Worm (Caenorhabditis elegans) whole organism, L2 larva: ENCODE measurements around the gene F26D2.13.

Experiments used
- C34F6.9 ChIP-seq: fragments of 150-350 bp; optimal IDR thresholded peaks from 2 replicates; lab custom pipeline; 2014; ENCODE audit warnings: missing biosample characterization, missing genetic modification characterization
- F13H6.1 ChIP-seq: sonication (generic microtip); optimal IDR thresholded peaks from 2 replicates; lab custom pipeline; 2016; ENCODE audit warnings: missing genetic modification characterization, missing compliant biosample characterization
- R02D3.7 ChIP-seq: fragments of 150-350 bp; optimal IDR thresholded peaks from 2 replicates; lab custom pipeline; 2014; ENCODE audit warnings: missing biosample characterization, missing genetic modification characterization
- Y55F3AM.14 ChIP-seq: fragments of 200-800 bp; sonication (Bioruptor generic); optimal IDR thresholded peaks from 2 replicates; lab custom pipeline; 2018; ENCODE audit warnings: mild to moderate bottlenecking, missing genetic modification characterization, missing compliant biosample characterization
- ZK546.5 ChIP-seq: sonication (generic microtip); optimal IDR thresholded peaks from 2 replicates; lab custom pipeline; 2017; ENCODE audit warnings: missing biosample characterization, missing genetic modification characterization
- alr-1 ChIP-seq: fragments of 150-350 bp; optimal IDR thresholded peaks from 2 replicates; lab custom pipeline; 2014; ENCODE audit warnings: missing biosample characterization, missing genetic modification characterization
- aly-2 ChIP-seq: fragments of 150-350 bp; optimal IDR thresholded peaks from 2 replicates; lab custom pipeline; 2014; ENCODE audit warnings: missing biosample characterization, missing genetic modification characterization
- ama-1 ChIP-seq: fragments of 150-350 bp; optimal IDR thresholded peaks from 2 replicates; lab custom pipeline; 2018; ENCODE audit warnings: inconsistent platforms
- blmp-1 ChIP-seq: sonication (generic microtip); optimal IDR thresholded peaks from 2 replicates; lab custom pipeline; 2017; ENCODE audit warnings: missing genetic modification characterization, mild to moderate bottlenecking, missing compliant biosample characterization, antibody characterized with exemption, moderate library complexity; ENCODE audit not compliant: insufficient read depth
- ceh-82 ChIP-seq: fragments of 150-350 bp; optimal IDR thresholded peaks from 2 replicates; lab custom pipeline; 2014; ENCODE audit warnings: missing biosample characterization, missing genetic modification characterization
- dmd-4 ChIP-seq: sonication (generic microtip); optimal IDR thresholded peaks from 2 replicates; lab custom pipeline; 2017; ENCODE audit warnings: missing biosample characterization, missing genetic modification characterization
- egl-27 ChIP-seq: sonication (generic microtip); optimal IDR thresholded peaks from 3 replicates; lab custom pipeline; 2017; ENCODE audit warnings: missing biosample characterization, missing genetic modification reagents, missing genetic modification characterization
- elt-1 ChIP-seq: fragments of 150-350 bp; optimal IDR thresholded peaks from 2 replicates; lab custom pipeline; 2014; ENCODE audit warnings: missing biosample characterization, missing genetic modification characterization
- elt-3 ChIP-seq: sonication (generic microtip); optimal IDR thresholded peaks from 2 replicates; lab custom pipeline; 2017; ENCODE audit warnings: missing biosample characterization, missing genetic modification characterization
- fos-1 ChIP-seq: fragments of 150-350 bp; optimal IDR thresholded peaks from 2 replicates; lab custom pipeline; 2014; ENCODE audit warnings: missing biosample characterization, missing genetic modification characterization
- gmeb-1 ChIP-seq: fragments of 150-350 bp; optimal IDR thresholded peaks from 2 replicates; lab custom pipeline; 2014; ENCODE audit warnings: missing biosample characterization, missing genetic modification characterization
- lin-11 ChIP-seq: fragments of 150-350 bp; sonication (generic microtip); optimal IDR thresholded peaks from 2 replicates; lab custom pipeline; 2014; ENCODE audit warnings: missing biosample characterization, missing genetic modification characterization, inconsistent platforms, mixed read lengths
- lin-13 ChIP-seq: fragments of 150-350 bp; optimal IDR thresholded peaks from 2 replicates; lab custom pipeline; 2014; ENCODE audit warnings: missing biosample characterization, missing genetic modification reagents, missing genetic modification characterization
- lin-39 ChIP-seq: fragments of 150-350 bp; optimal IDR thresholded peaks from 2 replicates; lab custom pipeline; 2014; ENCODE audit warnings: missing biosample characterization, missing genetic modification reagents, missing genetic modification characterization
- mbf-1 ChIP-seq: sonication (generic microtip); optimal IDR thresholded peaks from 2 replicates; lab custom pipeline; 2017; ENCODE audit warnings: missing biosample characterization, missing genetic modification characterization
- mdl-1 ChIP-seq, 2 experiments: fragments of 150-350 bp in 1 of 2; sonication (generic microtip) in 1 of 2; optimal IDR thresholded peaks; 2 replicates each; lab custom pipeline; 2017; ENCODE audit warnings: missing biosample characterization in 2 of 2, missing genetic modification characterization in 2 of 2
- nhr-11 ChIP-seq: fragments of 150-350 bp; optimal IDR thresholded peaks from 2 replicates; lab custom pipeline; 2014; ENCODE audit warnings: missing biosample characterization, missing genetic modification characterization
- nhr-129 ChIP-seq: fragments of 150-350 bp; optimal IDR thresholded peaks from 2 replicates; lab custom pipeline; 2014; ENCODE audit warnings: missing biosample characterization, missing genetic modification characterization
- nhr-21 ChIP-seq: fragments of 150-350 bp; optimal IDR thresholded peaks from 2 replicates; lab custom pipeline; 2014; ENCODE audit warnings: missing biosample characterization, missing genetic modification characterization
- nhr-23 ChIP-seq: fragments of 150-350 bp; optimal IDR thresholded peaks from 2 replicates; lab custom pipeline; 2014; ENCODE audit warnings: missing biosample characterization, missing genetic modification reagents, missing genetic modification characterization
- nhr-25 ChIP-seq: fragments of 150-350 bp; sonication (generic microtip); optimal IDR thresholded peaks from 3 replicates; lab custom pipeline; 2014; ENCODE audit warnings: missing biosample characterization, missing genetic modification characterization
- nhr-77 ChIP-seq: fragments of 150-350 bp; optimal IDR thresholded peaks from 2 replicates; lab custom pipeline; 2014; ENCODE audit warnings: missing biosample characterization, missing genetic modification characterization
- skn-1 ChIP-seq: sonication (generic microtip); optimal IDR thresholded peaks from 2 replicates; lab custom pipeline; 2017; ENCODE audit warnings: missing biosample characterization, missing genetic modification characterization
- sma-3 ChIP-seq: sonication (generic microtip); optimal IDR thresholded peaks from 2 replicates; lab custom pipeline; 2016; ENCODE audit warnings: missing genetic modification reagents, missing genetic modification characterization, missing compliant biosample characterization
- sma-9 ChIP-seq, 2 experiments: fragments of 150-350 bp in 1 of 2; sonication (generic microtip) in 1 of 2; optimal IDR thresholded peaks; 2 replicates each; lab custom pipeline; 2014 to 2016; ENCODE audit warnings: missing genetic modification characterization in 2 of 2, mild to moderate bottlenecking in 1 of 2, missing biosample characterization in 1 of 2, missing compliant biosample characterization in 1 of 2, missing genetic modification reagents in 1 of 2, moderate library complexity in 1 of 2
- snpc-4 ChIP-seq: fragments of 150-350 bp; optimal IDR thresholded peaks from 2 replicates; lab custom pipeline; 2014; ENCODE audit warnings: missing biosample characterization, missing genetic modification characterization
- zag-1 ChIP-seq: fragments of 150-350 bp; optimal IDR thresholded peaks from 2 replicates; lab custom pipeline; 2014; ENCODE audit warnings: missing biosample characterization, missing genetic modification characterization
- ztf-1 ChIP-seq: fragments of 200-800 bp; sonication (Bioruptor generic); conservative IDR thresholded peaks from 2 replicates; pipeline ENCODE4 v1.3.6; 2022; ENCODE audit warnings: missing genetic modification characterization, missing compliant biosample characterization
- ztf-11 ChIP-seq: sonication (generic microtip); optimal IDR thresholded peaks from 2 replicates; lab custom pipeline; 2017; ENCODE audit warnings: missing biosample characterization, missing genetic modification characterization
- ztf-4 ChIP-seq: fragments of 150-350 bp; optimal IDR thresholded peaks from 2 replicates; lab custom pipeline; 2014; ENCODE audit warnings: missing biosample characterization, missing genetic modification characterization

F26D2.13 gene

DNA sequence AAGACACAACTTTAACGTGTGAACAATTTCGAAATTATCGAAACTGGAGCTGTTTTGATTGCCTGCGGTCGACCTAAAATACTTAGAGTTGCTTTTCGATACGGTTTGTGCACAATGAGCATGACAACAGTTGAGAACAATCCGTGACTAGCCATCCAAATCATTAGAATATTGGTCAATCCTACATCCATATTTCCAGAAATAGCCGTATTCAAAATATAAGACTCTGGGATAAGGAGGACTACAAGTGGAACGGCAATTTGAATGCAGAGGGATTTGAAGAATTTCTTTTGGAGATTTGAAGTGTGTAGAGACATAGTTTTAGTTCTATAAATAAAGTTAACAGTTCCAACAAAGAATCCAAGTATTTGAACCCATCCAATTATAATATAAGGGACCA is 24.0 kb upstream of the F26D2.13 start:
- TF ChIP-seq mdl-1 (tag; optimal IDR thresholded peaks at IDR 0.05; lab: Kevin White, UChicago) = no peak
- TF ChIP-seq nhr-25 (tag; lab: Kevin White, UChicago) = no peak
- no peak for TF ChIP-seq elt-1 (tag; lab: Kevin White, UChicago)
- TF ChIP-seq nhr-129 (tag; lab: Kevin White, UChicago) = no peak

DNA sequence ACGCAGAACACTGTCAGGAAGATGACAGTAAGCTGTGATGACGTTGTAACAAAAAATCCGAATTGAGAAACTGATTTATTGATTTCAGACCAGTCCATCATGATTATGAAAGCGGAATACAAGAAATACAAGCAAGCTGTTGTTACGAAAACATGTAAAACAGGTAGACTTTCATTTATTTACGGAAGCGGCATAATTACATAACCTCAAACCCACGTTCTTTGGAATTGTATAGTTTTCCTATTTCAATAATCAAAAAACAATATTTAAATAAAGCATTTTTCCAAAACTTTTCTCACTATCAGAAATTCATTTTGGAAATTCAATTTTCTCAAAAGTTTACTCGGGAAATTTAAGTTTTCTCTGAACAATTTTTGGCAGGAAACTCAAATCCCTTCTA is 23.3 kb upstream of the F26D2.13 start, which contains the start of gene str-15:
str-15 (minus strand) TSS at position 101 of the 400 bp plus-strand sequence.
- TF ChIP-seq ZK546.5 (tag; lab: Kevin White, UChicago) (no peak), alr-1 (tag; lab: Kevin White, UChicago) (no peak), nhr-21 (no peak), snpc-4 (tag; lab: Kevin White, UChicago) (no peak), elt-1 (tag; lab: Kevin White, UChicago) (no peak), nhr-25 (tag; lab: Kevin White, UChicago) (no peak), aly-2 (tag; lab: Kevin White, UChicago) (no peak), ztf-11 (no peak), lin-11 (tag; lab: Kevin White, UChicago) (no peak), gmeb-1 (tag; lab: Kevin White, UChicago) (no peak), F13H6.1 (tag; lab: Kevin White, UChicago) (no peak), ama-1 (lab: Kevin White, UChicago) (no peak), sma-9 (GFP tag; optimal IDR thresholded peaks at IDR 0.05; lab: Kevin White, UChicago) (no peak), sma-9 (tag; optimal IDR thresholded peaks at IDR 0.05; lab: Kevin White, UChicago) (no peak), Y55F3AM.14 (GFP tag; lab: Kevin White, UChicago) (no peak), C34F6.9 (tag; lab: Kevin White, UChicago) (no peak), skn-1 (tag; lab: Kevin White, UChicago) (no peak), mbf-1 (tag; lab: Kevin White, UChicago) (no peak), ceh-82 (tag; lab: Kevin White, UChicago) (no peak), egl-27 (tag; lab: Kevin White, UChicago) (no peak), elt-3 (no peak)

DNA sequence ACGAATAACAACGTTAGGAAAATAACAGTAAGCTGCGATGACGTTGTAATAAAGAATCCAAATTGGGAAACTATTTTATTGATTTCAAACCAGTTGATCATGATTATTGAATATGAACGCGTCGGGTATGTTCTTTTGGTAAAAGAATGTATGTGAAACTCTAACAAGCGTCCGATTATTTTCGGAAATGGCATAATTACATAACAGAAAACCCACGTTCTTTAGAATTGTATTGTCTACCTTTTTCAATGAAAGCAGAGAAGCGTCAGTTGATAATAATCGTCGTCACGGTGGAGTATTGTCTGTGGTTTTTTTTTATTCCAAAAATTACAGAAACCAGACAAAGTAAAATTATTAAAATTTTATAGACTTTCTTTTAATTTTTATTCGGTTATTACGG is 19.7 kb upstream of the F26D2.13 start, which contains the start of gene str-14:
str-14 (minus strand) TSS at position 101 of the 400 bp plus-strand sequence.
- TF ChIP-seq blmp-1 (tag; lab: Kevin White, UChicago) = no peak
- no peak for TF ChIP-seq ztf-4 (tag; lab: Kevin White, UChicago)
- TF ChIP-seq ama-1 (lab: Kevin White, UChicago) = no peak
- no peak for TF ChIP-seq egl-27 (tag; lab: Kevin White, UChicago)
- TF ChIP-seq elt-3 = no peak
- TF ChIP-seq lin-39 (tag; lab: Kevin White, UChicago) = no peak
- TF ChIP-seq lin-13 = no peak
- no peak for TF ChIP-seq alr-1 (tag; lab: Kevin White, UChicago)
- TF ChIP-seq ztf-1 (GFP tag; lab: Robert Waterston, UW) = no peak
- TF ChIP-seq dmd-4 (tag; lab: Kevin White, UChicago) = no peak
- no peak for TF ChIP-seq aly-2 (tag; lab: Kevin White, UChicago)
- TF ChIP-seq, all 48 proteins: peak for 0

DNA sequence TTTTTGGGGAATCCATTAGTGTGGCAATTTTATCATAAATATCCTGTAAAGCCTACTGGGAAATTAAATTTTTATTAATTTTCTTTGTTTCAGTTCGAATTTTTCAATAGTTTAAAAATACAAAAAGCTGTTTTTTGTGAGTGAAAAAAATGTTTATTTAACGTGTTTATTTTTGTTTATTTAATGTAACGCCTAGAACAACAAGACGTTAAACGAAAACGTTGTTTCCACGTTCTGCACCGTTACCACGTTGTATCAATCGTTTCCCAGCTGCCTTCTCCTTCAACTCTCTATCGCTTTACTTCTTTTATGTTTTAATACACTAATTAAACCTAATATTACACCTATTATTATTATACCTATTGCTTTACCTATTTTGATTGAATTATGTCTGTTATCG is 12.3 kb upstream of the F26D2.13 start, which contains the start of gene T08G3.13:
T08G3.13 (plus strand) TSS at position 301 of the 400 bp plus-strand sequence.
- TF ChIP-seq mbf-1 (tag; lab: Kevin White, UChicago) = no peak
- no peak for TF ChIP-seq dmd-4 (tag; lab: Kevin White, UChicago)
- TF ChIP-seq elt-1 (tag; lab: Kevin White, UChicago) = no peak
- no peak for TF ChIP-seq zag-1 (tag; lab: Kevin White, UChicago)
- TF ChIP-seq R02D3.7 = no peak
- no peak for TF ChIP-seq sma-3 (GFP tag; lab: Kevin White, UChicago)
- TF ChIP-seq lin-13 = no peak
- no peak for TF ChIP-seq elt-3
- TF ChIP-seq nhr-77 (tag; lab: Kevin White, UChicago) = no peak
- TF ChIP-seq fos-1 (tag; lab: Kevin White, UChicago) = no peak
- TF ChIP-seq nhr-23 (tag; lab: Kevin White, UChicago) = no peak
- TF ChIP-seq nhr-11 = no peak
- TF ChIP-seq skn-1 (tag; lab: Kevin White, UChicago) = no peak
